Fruit fly (Drosophila melanogaster) whole organism, embryonic: ENCODE measurements around the gene Pgm1.
A peak's percentile ranks its signal among the peaks of the same experiment; 100 is the strongest.

Experiments used
- B-H1 ChIP-seq: fragments of 200-800 bp; sonication (Bioruptor generic); IDR thresholded peaks from 3 replicates; pipeline ENCODE4 v1.3.6; 2022; ENCODE audit warnings: missing biosample characterization, missing genetic modification characterization
- CG10979 ChIP-seq: fragments of 200-800 bp; sonication (Bioruptor generic); optimal IDR thresholded peaks from 2 replicates; lab custom pipeline; 2018; ENCODE audit warnings: missing biosample characterization, mild to moderate bottlenecking, missing genetic modification characterization, moderate library complexity
- CG11504 ChIP-seq: fragments of 200-800 bp; sonication (Bioruptor generic); optimal IDR thresholded peaks from 3 replicates; lab custom pipeline; 2019; ENCODE audit warnings: missing biosample characterization, mild to moderate bottlenecking, missing genetic modification characterization, moderate library complexity
- CG12219 ChIP-seq: fragments of 200-800 bp; sonication (Bioruptor generic); optimal IDR thresholded peaks from 3 replicates; lab custom pipeline; 2018; ENCODE audit warnings: missing biosample characterization, mild to moderate bottlenecking, missing genetic modification characterization
- CG1233 ChIP-seq: fragments of 200-800 bp; sonication (Bioruptor generic); optimal IDR thresholded peaks from 4 replicates; lab custom pipeline; 2018; ENCODE audit warnings: missing biosample characterization, mild to moderate bottlenecking, missing genetic modification characterization
- CG12391 ChIP-seq: fragments of 200-800 bp; sonication (Bioruptor generic); optimal IDR thresholded peaks from 3 replicates; lab custom pipeline; 2018; ENCODE audit warnings: missing biosample characterization, mild to moderate bottlenecking, missing genetic modification characterization, moderate library complexity
- CG13424 ChIP-seq: fragments of 200-800 bp; sonication (Bioruptor generic); optimal IDR thresholded peaks from 2 replicates; lab custom pipeline; 2019; ENCODE audit warnings: missing biosample characterization, mild to moderate bottlenecking, missing genetic modification characterization, moderate library complexity
- CG15269 ChIP-seq: fragments of 200-800 bp; sonication (Bioruptor generic); optimal IDR thresholded peaks from 2 replicates; lab custom pipeline; 2018; ENCODE audit warnings: missing biosample characterization, mild to moderate bottlenecking, missing genetic modification characterization, moderate library complexity
- CG17802 ChIP-seq: fragments of 200-800 bp; sonication (Bioruptor generic); optimal IDR thresholded peaks from 2 replicates; lab custom pipeline; 2018; ENCODE audit warnings: missing biosample characterization, mild to moderate bottlenecking, missing genetic modification characterization, moderate library complexity
- CG18262 ChIP-seq: fragments of 200-800 bp; optimal IDR thresholded peaks from 3 replicates; lab custom pipeline; 2019; ENCODE audit warnings: missing biosample characterization, mild to moderate bottlenecking, missing genetic modification characterization, moderate library complexity
- CG31441 ChIP-seq: fragments of 200-800 bp; sonication (Bioruptor generic); IDR thresholded peaks from 2 replicates; pipeline ENCODE4 v1.3.6; 2022; ENCODE audit warnings: missing biosample characterization, missing genetic modification characterization
- CG32772 ChIP-seq: fragments of 200-800 bp; sonication (Bioruptor generic); IDR thresholded peaks from 2 replicates; pipeline ENCODE4 v1.3.6; 2022; ENCODE audit warnings: missing biosample characterization, missing genetic modification characterization
- CG33557 ChIP-seq: fragments of 200-800 bp; sonication (Bioruptor generic); optimal IDR thresholded peaks from 2 replicates; lab custom pipeline; 2019; ENCODE audit warnings: missing biosample characterization, mild to moderate bottlenecking, missing genetic modification characterization, moderate library complexity
- CG34224 ChIP-seq: fragments of 200-800 bp; sonication (Bioruptor generic); IDR thresholded peaks from 3 replicates; pipeline ENCODE4 v1.3.6; 2022; ENCODE audit warnings: missing biosample characterization, missing genetic modification characterization; ENCODE audit not compliant: partially characterized antibody
- CG5180 ChIP-seq: fragments of 200-800 bp; sonication (Bioruptor generic); optimal IDR thresholded peaks from 3 replicates; lab custom pipeline; 2017; ENCODE audit warnings: missing biosample characterization, missing genetic modification characterization, mild to moderate bottlenecking, moderate library complexity, missing genetic modification reagents
- CG6683 ChIP-seq: fragments of 200-800 bp; sonication (Bioruptor generic); optimal IDR thresholded peaks from 2 replicates; lab custom pipeline; 2017; ENCODE audit warnings: missing biosample characterization, mild to moderate bottlenecking, missing genetic modification characterization, missing genetic modification reagents
- CG6813 ChIP-seq: fragments of 200-800 bp; sonication (Bioruptor generic); optimal IDR thresholded peaks from 2 replicates; lab custom pipeline; 2017; ENCODE audit warnings: missing biosample characterization, missing genetic modification characterization, mild to moderate bottlenecking, moderate library complexity, missing genetic modification reagents
- CG6854 ChIP-seq: fragments of 200-800 bp; sonication (Bioruptor generic); optimal IDR thresholded peaks from 3 replicates; lab custom pipeline; 2017; ENCODE audit warnings: missing biosample characterization, mild to moderate bottlenecking, missing genetic modification characterization
- CG7556 ChIP-seq: fragments of 200-800 bp; sonication (Bioruptor generic); optimal IDR thresholded peaks from 2 replicates; lab custom pipeline; 2017; ENCODE audit warnings: missing biosample characterization, mild to moderate bottlenecking, missing genetic modification characterization
- CG8924 ChIP-seq: fragments of 200-800 bp; optimal IDR thresholded peaks from 3 replicates; lab custom pipeline; 2019; ENCODE audit warnings: missing biosample characterization, mild to moderate bottlenecking, missing genetic modification characterization, moderate library complexity
- CG8944 ChIP-seq: fragments of 200-800 bp; sonication (Bioruptor generic); optimal IDR thresholded peaks from 3 replicates; lab custom pipeline; 2016; ENCODE audit warnings: missing biosample characterization, missing genetic modification characterization
- CG9727 ChIP-seq: fragments of 200-800 bp; sonication (Bioruptor generic); optimal IDR thresholded peaks from 3 replicates; lab custom pipeline; 2017; ENCODE audit warnings: missing biosample characterization, mild to moderate bottlenecking, missing genetic modification characterization
- CTCF ChIP-seq: fragments of 200-800 bp; sonication (Bioruptor generic); optimal IDR thresholded peaks from 2 replicates; lab custom pipeline; 2017; ENCODE audit warnings: missing biosample characterization, mild to moderate bottlenecking, missing genetic modification characterization, moderate library complexity
- Ets65A ChIP-seq: fragments of 200-800 bp; sonication (Bioruptor generic); peaks from one replicate; lab custom pipeline; 2016; ENCODE audit warnings: missing biosample characterization, missing genetic modification characterization
- Fer1 ChIP-seq: fragments of 200-800 bp; sonication (Bioruptor generic); optimal IDR thresholded peaks from 2 replicates; lab custom pipeline; 2017; ENCODE audit warnings: missing biosample characterization, mild to moderate bottlenecking, missing genetic modification characterization
- H2.0 ChIP-seq: fragments of 200-800 bp; sonication (Bioruptor generic); IDR thresholded peaks from 2 replicates; pipeline ENCODE4 v1.3.6; 2022; ENCODE audit warnings: missing biosample characterization, missing genetic modification characterization
- Hmr ChIP-seq: fragments of 200-800 bp; sonication (Bioruptor generic); optimal IDR thresholded peaks from 3 replicates; lab custom pipeline; 2017; ENCODE audit warnings: mild to moderate bottlenecking, missing biosample characterization, missing genetic modification reagents, missing genetic modification characterization
- Hr51 ChIP-seq, 2 experiments: fragments of 200-800 bp; sonication (Bioruptor generic); optimal IDR thresholded peaks; 2 replicates in 1 of 2; 3 replicates in 1 of 2; lab custom pipeline; 2016 to 2018; ENCODE audit warnings: missing biosample characterization in 2 of 2, missing genetic modification characterization in 2 of 2, mild to moderate bottlenecking in 1 of 2, moderate library complexity in 1 of 2
- Med ChIP-seq: fragments of 200-800 bp; sonication (Bioruptor generic); peaks from one replicate; lab custom pipeline; 2016; ENCODE audit warnings: missing biosample characterization, missing genetic modification characterization, mild to moderate bottlenecking, inconsistent platforms, moderate library complexity
- Meics ChIP-seq: fragments of 200-800 bp; sonication (Bioruptor generic); optimal IDR thresholded peaks from 2 replicates; lab custom pipeline; 2017; ENCODE audit warnings: missing biosample characterization, mild to moderate bottlenecking, missing genetic modification characterization
- Nf-YC ChIP-seq: fragments of 200-800 bp; optimal IDR thresholded peaks from 3 replicates; lab custom pipeline; 2019; ENCODE audit warnings: missing biosample characterization, mild to moderate bottlenecking, missing genetic modification characterization, moderate library complexity
- ap ChIP-seq: fragments of 200-800 bp; sonication (Bioruptor generic); IDR thresholded peaks from 2 replicates; pipeline ENCODE4 v1.3.6; 2022; ENCODE audit warnings: missing biosample characterization, missing genetic modification characterization
- az2 ChIP-seq: fragments of 200-800 bp; sonication (Bioruptor generic); optimal IDR thresholded peaks from 3 replicates; lab custom pipeline; 2016; ENCODE audit warnings: missing biosample characterization, missing genetic modification characterization
- bsh ChIP-seq, 2 experiments: fragments of 200-800 bp; sonication (Bioruptor generic); optimal IDR thresholded peaks; 2 replicates each; lab custom pipeline; 2017 to 2018; ENCODE audit warnings: mild to moderate bottlenecking in 2 of 2, missing biosample characterization in 2 of 2, missing genetic modification characterization in 2 of 2, moderate library complexity in 1 of 2
- cg ChIP-seq: fragments of 200-800 bp; sonication (Bioruptor generic); optimal IDR thresholded peaks from 3 replicates; lab custom pipeline; 2019; ENCODE audit warnings: missing biosample characterization, mild to moderate bottlenecking, missing genetic modification characterization, moderate library complexity
- corto ChIP-seq: fragments of 200-800 bp; sonication (Bioruptor generic); optimal IDR thresholded peaks from 2 replicates; lab custom pipeline; 2016; ENCODE audit warnings: missing biosample characterization, mild to moderate bottlenecking, missing genetic modification characterization, moderate library complexity
- dysf ChIP-seq: fragments of 200-800 bp; sonication (Bioruptor generic); IDR thresholded peaks from 3 replicates; pipeline ENCODE4 v1.3.6; 2022; ENCODE audit warnings: missing biosample characterization, missing genetic modification characterization
- ewg ChIP-seq: fragments of 200-800 bp; sonication (Bioruptor generic); optimal IDR thresholded peaks from 3 replicates; lab custom pipeline; 2017; ENCODE audit warnings: mild to moderate bottlenecking, missing biosample characterization, missing genetic modification reagents, missing genetic modification characterization
- fd96Cb ChIP-seq: fragments of 200-800 bp; sonication (Bioruptor generic); optimal IDR thresholded peaks from 2 replicates; lab custom pipeline; 2018; ENCODE audit warnings: missing biosample characterization, mild to moderate bottlenecking, missing genetic modification characterization, moderate library complexity
- kay ChIP-seq: fragments of 200-800 bp; sonication (Bioruptor generic); optimal IDR thresholded peaks from 2 replicates; lab custom pipeline; 2016; ENCODE audit warnings: missing biosample characterization, missing genetic modification characterization
- maf-S ChIP-seq: fragments of 200-800 bp; sonication (Bioruptor generic); optimal IDR thresholded peaks from 2 replicates; lab custom pipeline; 2016; ENCODE audit warnings: missing biosample characterization, missing genetic modification characterization
- nmo ChIP-seq: fragments of 200-800 bp; sonication (Bioruptor generic); optimal IDR thresholded peaks from 2 replicates; lab custom pipeline; 2018; ENCODE audit warnings: missing biosample characterization, mild to moderate bottlenecking, missing genetic modification characterization, moderate library complexity
- nom ChIP-seq: fragments of 200-800 bp; sonication (Bioruptor generic); optimal IDR thresholded peaks from 2 replicates; lab custom pipeline; 2017; ENCODE audit warnings: missing biosample characterization, missing genetic modification characterization, mild to moderate bottlenecking, moderate library complexity, missing genetic modification reagents
- odd ChIP-seq: fragments of 200-800 bp; sonication (Bioruptor generic); optimal IDR thresholded peaks from 2 replicates; lab custom pipeline; 2017; ENCODE audit warnings: missing biosample characterization, mild to moderate bottlenecking, missing genetic modification characterization
- phol ChIP-seq: fragments of 200-800 bp; sonication (Bioruptor generic); optimal IDR thresholded peaks from 3 replicates; lab custom pipeline; 2018; ENCODE audit warnings: missing biosample characterization, mild to moderate bottlenecking, missing genetic modification characterization, moderate library complexity
- toy ChIP-seq: fragments of 200-800 bp; sonication (Bioruptor generic); IDR thresholded peaks from 2 replicates; pipeline ENCODE4 v1.3.6; 2022; ENCODE audit warnings: missing biosample characterization, missing genetic modification characterization
- tup ChIP-seq: fragments of 200-800 bp; sonication (Bioruptor generic); optimal IDR thresholded peaks from 2 replicates; lab custom pipeline; 2016; ENCODE audit warnings: missing biosample characterization, mild to moderate bottlenecking, missing genetic modification characterization, moderate library complexity
- unpg ChIP-seq: fragments of 200-800 bp; sonication (Bioruptor generic); optimal IDR thresholded peaks from 3 replicates; lab custom pipeline; 2018; ENCODE audit warnings: missing biosample characterization, mild to moderate bottlenecking, missing genetic modification characterization, moderate library complexity
- wor ChIP-seq: fragments of 200-800 bp; sonication (Bioruptor generic); IDR thresholded peaks from 2 replicates; pipeline ENCODE4 v1.3.6; 2022; ENCODE audit warnings: missing biosample characterization, missing genetic modification characterization
- z ChIP-seq: fragments of 200-800 bp; sonication (Bioruptor generic); IDR thresholded peaks from 3 replicates; pipeline ENCODE4 v1.3.6; 2022; ENCODE audit warnings: missing biosample characterization, missing genetic modification characterization

The Pgm1 gene

dm6 chr3L:16172809-16173276 is 44.5 kb upstream of the Pgm1 start (continued):
- TF ChIP-seq CG32772 (GFP tag; lab: Robert Waterston, UW) (no peak), toy (no peak), CG7556 (GFP tag; lab: Kevin White, UChicago) (peak; percentile 83), CG5180 (GFP tag; lab: Kevin White, UChicago) (peak; percentile 2), Hr51 (GFP tag; optimal IDR thresholded peaks at IDR 0.05; lab: Kevin White, UChicago) (peak in 1 of 2 experiments; percentile 60), ewg (GFP tag; lab: Kevin White, UChicago) (peak; percentile 3), CG8924 (tag; lab: Kevin White, UChicago) (peak; percentile 46), CG12391 (tag; lab: Kevin White, UChicago) (peak; percentile 52), Nf-YC (tag; lab: Kevin White, UChicago) (peak; percentile 6), Ets65A (GFP tag; lab: Kevin White, UChicago) (peak; percentile 2), z (no peak), CG13424 (tag; lab: Kevin White, UChicago) (peak; percentile 54), CG1233 (GFP tag; lab: Kevin White, UChicago) (peak; percentile 8), H2.0 (no peak), phol (tag; lab: Kevin White, UChicago) (peak; percentile 61), Fer1 (GFP tag; lab: Kevin White, UChicago) (peak; percentile 3), CG33557 (peak; percentile 8), CG34224 (GFP tag; lab: Robert Waterston, UW) (no peak), CG18262 (tag; lab: Kevin White, UChicago) (peak; percentile 66), az2 (peak; percentile 18), kay (GFP tag; lab: Kevin White, UChicago) (no peak), dysf (GFP tag; lab: Robert Waterston, UW) (0 out of 3 replicates have a peak, but pooled peaks have one; percentile 27), nom (GFP tag; lab: Kevin White, UChicago) (peak; percentile 13), CG6813 (GFP tag; lab: Kevin White, UChicago) (no peak), ap (GFP tag; lab: Robert Waterston, UW) (no peak), CTCF (GFP tag; lab: Kevin White, UChicago) (no peak), CG17802 (tag; lab: Kevin White, UChicago) (no peak), unpg (GFP tag; lab: Kevin White, UChicago) (peak; percentile 17), maf-S (GFP tag; lab: Kevin White, UChicago) (no peak), CG10979 (peak; percentile 54), bsh (GFP tag; optimal IDR thresholded peaks at IDR 0.05; lab: Kevin White, UChicago) (peak; percentile 25 to 40), B-H1 (GFP tag; lab: Robert Waterston, UW) (no peak), CG12219 (GFP tag; lab: Kevin White, UChicago) (no peak), CG9727 (GFP tag; lab: Kevin White, UChicago) (peak; percentile 50), cg (GFP tag; lab: Kevin White, UChicago) (no peak), CG31441 (GFP tag; lab: Robert Waterston, UW) (peak; percentile 54; the same call in 1 of the 2 replicates), Meics (GFP tag; lab: Kevin White, UChicago) (peak; percentile 37), Hmr (GFP tag; lab: Kevin White, UChicago) (peak; percentile 47), CG6683 (GFP tag; lab: Kevin White, UChicago) (peak; percentile 1), tup (GFP tag; lab: Kevin White, UChicago) (no peak), CG11504 (tag; lab: Kevin White, UChicago) (peak; percentile 71), odd (GFP tag; lab: Kevin White, UChicago) (peak; percentile 31), CG6854 (GFP tag; lab: Kevin White, UChicago) (peak; percentile 29), wor (GFP tag; lab: Robert Waterston, UW) (no peak), Med (GFP tag; lab: Kevin White, UChicago) (peak; percentile 65), corto (GFP tag; lab: Kevin White, UChicago) (peak; percentile 23), fd96Cb (tag; lab: Kevin White, UChicago) (peak; percentile 14), CG8944 (GFP tag; lab: Kevin White, UChicago) (no peak), CG15269 (tag; lab: Kevin White, UChicago) (peak; percentile 51), nmo (GFP tag; lab: Kevin White, UChicago) (peak; percentile 70)
